In genomic region chr3R:11335794-11336193, dm6 we compare ENCODE assay signal across 2 fruit fly cellular contexts.
TF ChIP-seq lines count a peak whose summit lies in the region.

No protein-coding gene starts in this region.

- no peak for TF ChIP-seq CTCF in whole organism, embryonic (GFP tag; optimal IDR thresholded peaks at IDR 0.05; lab: Kevin White, UChicago)

TF ChIP-seq in whole organism, adult, 20 proteins besides CTCF, POLR2A, EP300 and RAD21:
- TF ChIP-seq CG7045 (GFP tag; optimal IDR thresholded peaks at IDR 0.05; lab: Kevin White, UChicago) (no peak), pad (GFP tag; optimal IDR thresholded peaks at IDR 0.05; lab: Kevin White, UChicago) (peak; percentile 36), CG1620 (GFP tag; optimal IDR thresholded peaks at IDR 0.05; lab: Kevin White, UChicago) (no peak), CG11617 (GFP tag; optimal IDR thresholded peaks at IDR 0.05; lab: Kevin White, UChicago) (no peak)

TF ChIP-seq in whole organism, embryonic, 481 proteins besides CTCF, POLR2A, EP300 and RAD21:
- TF ChIP-seq pan (optimal IDR thresholded peaks at IDR 0.05; lab: Kevin White, UChicago), result no peak
- no peak for TF ChIP-seq pan (GFP tag; optimal IDR thresholded peaks at IDR 0.05 in 1 of 2, IDR thresholded peaks at IDR 0.05 in 1 of 2)
- no peak for TF ChIP-seq CG12391 (tag; optimal IDR thresholded peaks at IDR 0.05; lab: Kevin White, UChicago)
- TF ChIP-seq chinmo (GFP tag; IDR thresholded peaks at IDR 0.05; lab: Robert Waterston, UW; ENCODE audit: partially characterized antibody), result 0 out of 4 replicates have a peak, but pooled peaks have one; percentile 15
- TF ChIP-seq Trl (optimal IDR thresholded peaks at IDR 0.05; lab: Kevin White, UChicago), result peak in 1 of 2 experiments; percentile 28
- TF ChIP-seq Trl (GFP tag; optimal IDR thresholded peaks at IDR 0.05; lab: Kevin White, UChicago), result no peak
- peak; percentile 75 for TF ChIP-seq Ets65A (GFP tag; lab: Kevin White, UChicago)
- TF ChIP-seq Deaf1 (tag; optimal IDR thresholded peaks at IDR 0.05; lab: Kevin White, UChicago), result peak; percentile 95
- no peak for TF ChIP-seq crp (GFP tag; optimal IDR thresholded peaks at IDR 0.05; lab: Kevin White, UChicago)
- TF ChIP-seq CG1792 (GFP tag; optimal IDR thresholded peaks at IDR 0.05; lab: Kevin White, UChicago), result no peak
- peak; percentile 10 for TF ChIP-seq ewg (GFP tag; optimal IDR thresholded peaks at IDR 0.05; lab: Kevin White, UChicago)
- TF ChIP-seq Gsc (GFP tag; IDR thresholded peaks at IDR 0.05; lab: Robert Waterston, UW), result no peak
- peak; percentile 8 for TF ChIP-seq cg (GFP tag; optimal IDR thresholded peaks at IDR 0.05; lab: Kevin White, UChicago)
- peak; percentile 27; the same call in 1 of the 2 replicates for TF ChIP-seq CG31224 (GFP tag; IDR thresholded peaks at IDR 0.05; lab: Robert Waterston, UW)
- no peak for TF ChIP-seq CG4820 (GFP tag; optimal IDR thresholded peaks at IDR 0.05; lab: Kevin White, UChicago)
- no peak for TF ChIP-seq Rfx (GFP tag; IDR thresholded peaks at IDR 0.05; lab: Robert Waterston, UW)
- peak; percentile 57 for TF ChIP-seq Nf-YC (tag; optimal IDR thresholded peaks at IDR 0.05; lab: Kevin White, UChicago)
- peak; percentile 84 for TF ChIP-seq Adf1 (GFP tag; IDR thresholded peaks at IDR 0.05; lab: Robert Waterston, UW)
